Worm (Caenorhabditis elegans) whole organism, young adult: ENCODE measurements around the gene T01D1.7.

ENCODE experiments used
- B0019.2 ChIP-seq: fragments of 200-800 bp; sonication (Bioruptor generic); conservative IDR thresholded peaks from 2 replicates; pipeline ENCODE4 v1.3.6; 2022; ENCODE audit warnings: missing genetic modification reagents, missing genetic modification characterization, missing compliant biosample characterization
- B0035.1 ChIP-seq: sonication (generic microtip); optimal IDR thresholded peaks from 2 replicates; lab custom pipeline; 2016; ENCODE audit warnings: missing genetic modification characterization, mild to moderate bottlenecking, missing compliant biosample characterization, missing genotype, missing genetic modification reagents
- B0261.1 ChIP-seq: sonication (generic microtip); optimal IDR thresholded peaks from 2 replicates; lab custom pipeline; 2016; ENCODE audit warnings: mild to moderate bottlenecking, missing genetic modification characterization, moderate library complexity, missing compliant biosample characterization
- D2030.7 ChIP-seq: fragments of 200-800 bp; sonication (Bioruptor generic); IDR thresholded peaks from 2 replicates; pipeline ENCODE4 v1.3.6; 2022; ENCODE audit warnings: missing genetic modification reagents, missing genetic modification characterization, missing compliant biosample characterization
- F33H1.4 ChIP-seq: fragments of 200-800 bp; sonication (Bioruptor generic); IDR thresholded peaks from 2 replicates; pipeline ENCODE4 v1.3.6; 2022; ENCODE audit warnings: missing genetic modification reagents, missing genetic modification characterization, missing compliant biosample characterization
- F57A8.1 ChIP-seq: fragments of 200-800 bp; sonication (Bioruptor generic); optimal IDR thresholded peaks from 2 replicates; lab custom pipeline; 2018; ENCODE audit warnings: mild to moderate bottlenecking, missing genetic modification characterization, moderate library complexity, missing compliant biosample characterization
- K12H6.12 ChIP-seq: fragments of 200-800 bp; sonication (Bioruptor generic); optimal IDR thresholded peaks from 2 replicates; lab custom pipeline; 2018; ENCODE audit warnings: mild to moderate bottlenecking, missing genetic modification characterization, missing compliant biosample characterization
- T07F8.4 ChIP-seq: sonication (generic microtip); optimal IDR thresholded peaks from 2 replicates; lab custom pipeline; 2016; ENCODE audit warnings: mild to moderate bottlenecking, missing genetic modification characterization, moderate library complexity, missing compliant biosample characterization
- Y53G8AR.9 ChIP-seq: fragments of 200-800 bp; sonication (Bioruptor generic); conservative IDR thresholded peaks from 2 replicates; pipeline ENCODE4 v1.3.6; 2022; ENCODE audit warnings: missing genetic modification reagents, missing genetic modification characterization, missing compliant biosample characterization
- Y67H2A.10 ChIP-seq: fragments of 200-800 bp; sonication (Bioruptor generic); conservative IDR thresholded peaks from 2 replicates; pipeline ENCODE4 v1.3.6; 2022; ENCODE audit warnings: missing genetic modification reagents, missing genetic modification characterization, missing compliant biosample characterization
- ama-1 ChIP-seq, 3 experiments: fragments of 150-350 bp in 1 of 3; sonication (generic microtip) in 2 of 3; optimal IDR thresholded peaks; 2 replicates each; lab custom pipeline; 2014 to 2018; ENCODE audit warnings: missing biosample characterization in 2 of 3, missing genetic modification characterization in 2 of 3, missing genetic modification reagents in 2 of 3
- aptf-2 ChIP-seq: fragments of 200-800 bp; sonication (Bioruptor generic); conservative IDR thresholded peaks from 2 replicates; pipeline ENCODE4 v1.3.6; 2022; ENCODE audit warnings: missing genetic modification reagents, missing genetic modification characterization, missing compliant biosample characterization
- aptf-3 ChIP-seq: fragments of 200-800 bp; sonication (Bioruptor generic); IDR thresholded peaks from 2 replicates; pipeline ENCODE4 v1.3.6; 2022; ENCODE audit warnings: missing genetic modification characterization, missing compliant biosample characterization
- atf-7 ChIP-seq: sonication (generic microtip); optimal IDR thresholded peaks from 2 replicates; lab custom pipeline; 2017; ENCODE audit warnings: mild to moderate bottlenecking, missing genetic modification characterization, missing compliant biosample characterization
- athp-1 ChIP-seq: sonication (generic microtip); optimal IDR thresholded peaks from 2 replicates; lab custom pipeline; 2017; ENCODE audit warnings: mild to moderate bottlenecking, missing genetic modification characterization, missing compliant biosample characterization
- ccch-3 ChIP-seq: fragments of 200-800 bp; sonication (Bioruptor generic); optimal IDR thresholded peaks from 2 replicates; lab custom pipeline; 2018; ENCODE audit warnings: mild to moderate bottlenecking, missing genetic modification characterization, missing compliant biosample characterization
- cebp-2 ChIP-seq: fragments of 200-800 bp; sonication (Bioruptor generic); IDR thresholded peaks from 2 replicates; pipeline ENCODE4 v1.3.6; 2022; ENCODE audit warnings: missing genetic modification characterization, missing compliant biosample characterization
- ceh-91 ChIP-seq: fragments of 200-800 bp; sonication (Bioruptor generic); IDR thresholded peaks from 2 replicates; pipeline ENCODE4 v1.3.6; 2022; ENCODE audit warnings: missing genetic modification reagents, missing genetic modification characterization, missing compliant biosample characterization
- chd-7 ChIP-seq: sonication (generic microtip); optimal IDR thresholded peaks from 2 replicates; lab custom pipeline; 2016; ENCODE audit warnings: mild to moderate bottlenecking, missing genetic modification characterization, moderate library complexity, missing compliant biosample characterization
- egl-44 ChIP-seq: fragments of 200-800 bp; sonication (Bioruptor generic); IDR thresholded peaks from 2 replicates; pipeline ENCODE4 v1.3.6; 2022; ENCODE audit warnings: missing genetic modification reagents, missing genetic modification characterization, missing compliant biosample characterization
- ekl-4 ChIP-seq: fragments of 200-800 bp; sonication (Bioruptor generic); IDR thresholded peaks from 2 replicates; pipeline ENCODE4 v1.3.6; 2022; ENCODE audit warnings: missing genetic modification reagents, missing genetic modification characterization, missing compliant biosample characterization
- ets-4 ChIP-seq: fragments of 200-800 bp; sonication (Bioruptor generic); optimal IDR thresholded peaks from 2 replicates; lab custom pipeline; 2018; ENCODE audit warnings: mild to moderate bottlenecking, missing genetic modification characterization, missing compliant biosample characterization
- hlh-26 ChIP-seq: fragments of 200-800 bp; sonication (Bioruptor generic); conservative IDR thresholded peaks from 2 replicates; pipeline ENCODE4 v1.3.6; 2022; ENCODE audit warnings: missing genetic modification reagents, missing genetic modification characterization, missing compliant biosample characterization
- mcd-1 ChIP-seq: fragments of 200-800 bp; sonication (Bioruptor generic); IDR thresholded peaks from 2 replicates; pipeline ENCODE4 v1.3.6; 2022; ENCODE audit warnings: missing genetic modification reagents, missing genetic modification characterization, missing compliant biosample characterization
- mxl-1 ChIP-seq: sonication (generic microtip); optimal IDR thresholded peaks from 2 replicates; lab custom pipeline; 2016; ENCODE audit warnings: missing genetic modification characterization, missing compliant biosample characterization
- nfyb-1 ChIP-seq: fragments of 200-800 bp; sonication (Bioruptor generic); IDR thresholded peaks from 2 replicates; pipeline ENCODE4 v1.3.6; 2022; ENCODE audit warnings: missing genetic modification reagents, missing genetic modification characterization, missing compliant biosample characterization
- nhr-27 ChIP-seq: fragments of 200-800 bp; sonication (Bioruptor generic); optimal IDR thresholded peaks from 2 replicates; lab custom pipeline; 2018; ENCODE audit warnings: mild to moderate bottlenecking, missing genetic modification characterization, moderate library complexity, missing compliant biosample characterization
- pha-4 ChIP-seq: fragments of 150-350 bp; sonication (generic microtip); optimal IDR thresholded peaks from 2 replicates; lab custom pipeline; 2014; ENCODE audit warnings: missing biosample characterization, missing genetic modification reagents, missing genetic modification characterization
- sea-2 ChIP-seq: fragments of 200-800 bp; sonication (Bioruptor generic); IDR thresholded peaks from 2 replicates; pipeline ENCODE4 v1.3.6; 2022; ENCODE audit warnings: missing genetic modification characterization, missing compliant biosample characterization
- snpc-1.3 ChIP-seq: sonication (generic microtip); optimal IDR thresholded peaks from 2 replicates; lab custom pipeline; 2017; ENCODE audit warnings: missing genetic modification characterization, mild to moderate bottlenecking, missing compliant biosample characterization, antibody characterized with exemption, moderate library complexity, missing genotype, missing genetic modification reagents; ENCODE audit not compliant: insufficient read depth
- snpc-3.4 ChIP-seq: sonication (generic microtip); optimal IDR thresholded peaks from 2 replicates; lab custom pipeline; 2017; ENCODE audit warnings: missing genetic modification characterization, mild to moderate bottlenecking, missing compliant biosample characterization, antibody characterized with exemption, moderate library complexity, missing genotype, missing genetic modification reagents
- sptf-2 ChIP-seq: fragments of 200-800 bp; sonication (Bioruptor generic); optimal IDR thresholded peaks from 2 replicates; lab custom pipeline; 2018; ENCODE audit warnings: mild to moderate bottlenecking, missing genetic modification characterization, missing compliant biosample characterization
- tbx-9 ChIP-seq: sonication (generic microtip); optimal IDR thresholded peaks from 2 replicates; lab custom pipeline; 2016; ENCODE audit warnings: borderline replicate concordance, missing genetic modification characterization, inconsistent platforms, missing compliant biosample characterization
- unc-130 ChIP-seq: sonication (generic microtip); optimal IDR thresholded peaks from 2 replicates; lab custom pipeline; 2016; ENCODE audit warnings: missing genetic modification reagents, missing genetic modification characterization, missing compliant biosample characterization
- zfh-2 ChIP-seq: fragments of 200-800 bp; sonication (Bioruptor generic); conservative IDR thresholded peaks from 2 replicates; pipeline ENCODE4 v1.3.6; 2022; ENCODE audit warnings: missing genetic modification reagents, missing genetic modification characterization, missing compliant biosample characterization
- ztf-25 ChIP-seq: fragments of 200-800 bp; sonication (Bioruptor generic); IDR thresholded peaks from 2 replicates; pipeline ENCODE4 v1.3.6; 2022; ENCODE audit warnings: missing genetic modification reagents, missing genetic modification characterization, missing compliant biosample characterization
- ztf-28 ChIP-seq: fragments of 200-800 bp; sonication (Bioruptor generic); IDR thresholded peaks from 2 replicates; pipeline ENCODE4 v1.3.6; 2022; ENCODE audit warnings: missing genetic modification reagents, missing genetic modification characterization, missing compliant biosample characterization

Gene T01D1.7

ce11 chrII:196685-197084 is 23.1 kb upstream of the T01D1.7 start, which contains the start of gene chs-2:
TSS of gene chs-2 (plus strand) at chrII:196985.
- no peak for TF ChIP-seq T07F8.4
- no peak for TF ChIP-seq B0035.1
- TF ChIP-seq ccch-3 (GFP tag; lab: Kevin White, UChicago) = no peak
- TF ChIP-seq Y67H2A.10 (GFP tag; lab: Robert Waterston, UW) = no peak
- TF ChIP-seq aptf-3 (GFP tag; lab: Robert Waterston, UW) = no peak
- no peak for TF ChIP-seq egl-44 (GFP tag; lab: Robert Waterston, UW)
- TF ChIP-seq mxl-1 (tag; lab: Kevin White, UChicago) = no peak
- no peak for TF ChIP-seq D2030.7 (GFP tag; lab: Robert Waterston, UW)
- no peak for TF ChIP-seq snpc-3.4 (tag; lab: Kevin White, UChicago)
- no peak for TF ChIP-seq K12H6.12 (tag; lab: Kevin White, UChicago)
- no peak for TF ChIP-seq hlh-26 (GFP tag; lab: Robert Waterston, UW)
- no peak for TF ChIP-seq unc-130 (GFP tag; lab: Kevin White, UChicago)
- TF ChIP-seq Y53G8AR.9 (GFP tag; lab: Robert Waterston, UW) = no peak
- TF ChIP-seq cebp-2 (GFP tag; lab: Robert Waterston, UW) = no peak
- TF ChIP-seq sptf-2 = no peak
- no peak for TF ChIP-seq ets-4 (GFP tag; lab: Kevin White, UChicago)
- TF ChIP-seq nfyb-1 (GFP tag; lab: Robert Waterston, UW) = no peak
- no peak for TF ChIP-seq snpc-1.3 (tag; lab: Kevin White, UChicago)

ce11 chrII:194458-194857 is 20.9 kb upstream of the T01D1.7 start, which contains the start of gene abu-11:
TSS of gene abu-11 (minus strand) at chrII:194558.
- TF ChIP-seq tbx-9 (tag; lab: Kevin White, UChicago) (no peak), pha-4 (tag; lab: Kevin White, UChicago) (no peak), athp-1 (tag; lab: Kevin White, UChicago) (no peak), B0019.2 (GFP tag; lab: Robert Waterston, UW) (no peak), ztf-25 (no peak), sea-2 (GFP tag; lab: Robert Waterston, UW) (no peak), atf-7 (tag; lab: Kevin White, UChicago) (no peak), mcd-1 (no peak), B0261.1 (tag; lab: Kevin White, UChicago) (no peak), nfyb-1 (GFP tag; lab: Robert Waterston, UW) (no peak), ama-1 (optimal IDR thresholded peaks at IDR 0.05; lab: Kevin White, UChicago) (no peak), ama-1 (GFP tag; optimal IDR thresholded peaks at IDR 0.05; lab: Kevin White, UChicago) (no peak), chd-7 (no peak), F33H1.4 (GFP tag; lab: Robert Waterston, UW) (no peak), aptf-2 (GFP tag; lab: Robert Waterston, UW) (no peak), F57A8.1 (no peak)

- TF ChIP-seq zfh-2 (GFP tag; lab: Robert Waterston, UW) (peak; percentile 53; the same call in 1 of the 2 replicates), nhr-27 (tag; lab: Kevin White, UChicago) (no peak), ztf-28 (no peak), ceh-91 (GFP tag; lab: Robert Waterston, UW) (no peak), ekl-4 (no peak)
Measured at ce11 chrII:192584-192983, 19.0 kb upstream of the T01D1.7 start.
